Worm (Caenorhabditis elegans) whole organism, L1 larva: ENCODE results near the gene C34F11.2.

ENCODE experiments used
- C04F5.9 ChIP-seq: sonication (generic microtip); optimal IDR thresholded peaks from 2 replicates; lab custom pipeline; 2016; ENCODE audit warnings: missing genetic modification characterization, missing compliant biosample characterization
- C16A3.4 ChIP-seq: fragments of 150-350 bp; optimal IDR thresholded peaks from 2 replicates; lab custom pipeline; 2014; ENCODE audit warnings: missing biosample characterization, missing genetic modification characterization
- C34B4.2 ChIP-seq: sonication (generic microtip); optimal IDR thresholded peaks from 2 replicates; lab custom pipeline; 2017; ENCODE audit warnings: mild to moderate bottlenecking, missing genetic modification characterization, missing compliant biosample characterization
- Y116A8C.19 ChIP-seq: sonication (generic microtip); optimal IDR thresholded peaks from 2 replicates; lab custom pipeline; 2016; ENCODE audit warnings: missing compliant biosample characterization, missing genetic modification characterization, borderline replicate concordance
- aly-2 ChIP-seq: fragments of 150-350 bp; optimal IDR thresholded peaks from 2 replicates; lab custom pipeline; 2014; ENCODE audit warnings: missing biosample characterization, missing genetic modification characterization
- ama-1 ChIP-seq: fragments of 150-350 bp; optimal IDR thresholded peaks from 2 replicates; lab custom pipeline; 2014
- ceh-63 ChIP-seq: fragments of 200-800 bp; sonication (Bioruptor generic); optimal IDR thresholded peaks from 2 replicates; lab custom pipeline; 2018; ENCODE audit warnings: mild to moderate bottlenecking, missing genetic modification characterization, missing compliant biosample characterization
- ceh-8 ChIP-seq: fragments of 200-800 bp; sonication (Bioruptor generic); optimal IDR thresholded peaks from 2 replicates; lab custom pipeline; 2018; ENCODE audit warnings: mild to moderate bottlenecking, missing genetic modification characterization, moderate library complexity, missing compliant biosample characterization
- ceh-82 ChIP-seq, 3 experiments: fragments of 150-350 bp in 1 of 3; sonication (generic microtip) in 2 of 3; optimal IDR thresholded peaks; 2 replicates each; lab custom pipeline; 2014 to 2017; ENCODE audit warnings: missing biosample characterization in 3 of 3, missing genetic modification characterization in 3 of 3
- ceh-90 ChIP-seq: sonication (generic microtip); optimal IDR thresholded peaks from 2 replicates; lab custom pipeline; 2016; ENCODE audit warnings: missing genetic modification characterization, missing compliant biosample characterization
- ces-1 ChIP-seq: fragments of 150-350 bp; optimal IDR thresholded peaks from 2 replicates; lab custom pipeline; 2014; ENCODE audit warnings: missing biosample characterization, missing genetic modification reagents, missing genetic modification characterization
- dpl-1 ChIP-seq, 3 experiments: fragments of 150-350 bp in 2 of 3; sonication (generic microtip) in 1 of 3; optimal IDR thresholded peaks; 2 replicates each; lab custom pipeline; 2014 to 2017; ENCODE audit warnings: missing biosample characterization in 3 of 3, missing genetic modification characterization in 3 of 3, missing genetic modification reagents in 3 of 3
- dsc-1 ChIP-seq: sonication (generic microtip); optimal IDR thresholded peaks from 2 replicates; lab custom pipeline; 2016; ENCODE audit warnings: mild to moderate bottlenecking, missing genetic modification characterization, missing compliant biosample characterization
- elt-3 ChIP-seq, 6 experiments: fragments of 150-350 bp in 1 of 6; sonication (generic microtip); optimal IDR thresholded peaks; 2 replicates each; lab custom pipeline; 2017 to 2018; ENCODE audit warnings: missing biosample characterization in 6 of 6, missing genetic modification characterization in 6 of 6, inconsistent platforms in 1 of 6
- fkh-10 ChIP-seq: sonication (generic microtip); optimal IDR thresholded peaks from 2 replicates; lab custom pipeline; 2017; ENCODE audit warnings: missing biosample characterization, missing genetic modification reagents, missing genetic modification characterization
- hlh-17 ChIP-seq: fragments of 200-800 bp; sonication (Bioruptor generic); optimal IDR thresholded peaks from 2 replicates; lab custom pipeline; 2018; ENCODE audit warnings: missing genetic modification characterization, mild to moderate bottlenecking, missing compliant biosample characterization, moderate library complexity, borderline replicate concordance
- hlh-4 ChIP-seq: sonication (generic microtip); optimal IDR thresholded peaks from 2 replicates; lab custom pipeline; 2016; ENCODE audit warnings: mild to moderate bottlenecking, missing genetic modification characterization, missing compliant biosample characterization
- irx-1 ChIP-seq: sonication (generic microtip); optimal IDR thresholded peaks from 2 replicates; lab custom pipeline; 2016; ENCODE audit warnings: missing genetic modification characterization, missing compliant biosample characterization
- isw-1 ChIP-seq: fragments of 200-800 bp; sonication (Bioruptor generic); IDR thresholded peaks from 2 replicates; pipeline ENCODE4 v1.3.6; 2022; ENCODE audit warnings: missing genetic modification characterization, missing compliant biosample characterization
- lin-13 ChIP-seq: fragments of 150-350 bp; optimal IDR thresholded peaks from 2 replicates; lab custom pipeline; 2014; ENCODE audit warnings: missing biosample characterization, missing genetic modification reagents, missing genetic modification characterization
- lin-39 ChIP-seq: fragments of 150-350 bp; optimal IDR thresholded peaks from 2 replicates; lab custom pipeline; 2014; ENCODE audit warnings: missing biosample characterization, missing genetic modification reagents, missing genetic modification characterization
- lir-3 ChIP-seq: sonication (generic microtip); optimal IDR thresholded peaks from 2 replicates; lab custom pipeline; 2016; ENCODE audit warnings: mild to moderate bottlenecking, missing genetic modification characterization, moderate library complexity, missing compliant biosample characterization; ENCODE audit not compliant: poor library complexity
- lsy-2 ChIP-seq, 2 experiments: fragments of 150-350 bp; optimal IDR thresholded peaks; 2 replicates each; lab custom pipeline; 2014; ENCODE audit warnings: missing biosample characterization in 2 of 2, missing genetic modification characterization in 2 of 2
- mab-9 ChIP-seq: fragments of 200-800 bp; sonication (Bioruptor generic); IDR thresholded peaks from 2 replicates; pipeline ENCODE4 v1.3.6; 2022; ENCODE audit warnings: missing genetic modification reagents, missing genetic modification characterization, missing compliant biosample characterization
- mdl-1 ChIP-seq, 2 experiments: fragments of 150-350 bp; optimal IDR thresholded peaks; 2 replicates each; lab custom pipeline; 2014 to 2017; ENCODE audit warnings: missing biosample characterization in 2 of 2, missing genetic modification characterization in 2 of 2, inconsistent platforms in 1 of 2
- mep-1 ChIP-seq: fragments of 150-350 bp; optimal IDR thresholded peaks from 2 replicates; lab custom pipeline; 2014; ENCODE audit warnings: missing biosample characterization, missing genetic modification characterization
- nhr-71 ChIP-seq: sonication (generic microtip); optimal IDR thresholded peaks from 2 replicates; lab custom pipeline; 2016; ENCODE audit warnings: mild to moderate bottlenecking, missing genetic modification characterization, moderate library complexity, missing compliant biosample characterization
- nhr-76 ChIP-seq: sonication (generic microtip); optimal IDR thresholded peaks from 2 replicates; lab custom pipeline; 2017; ENCODE audit warnings: missing biosample characterization, missing genetic modification characterization
- nhr-84 ChIP-seq: sonication (generic microtip); optimal IDR thresholded peaks from 2 replicates; lab custom pipeline; 2017; ENCODE audit warnings: missing biosample characterization, missing genetic modification characterization
- nhr-85 ChIP-seq: sonication (generic microtip); peaks from one replicate; lab custom pipeline; 2016; ENCODE audit warnings: missing genetic modification characterization, inconsistent platforms, missing compliant biosample characterization
- nhr-90 ChIP-seq: sonication (generic microtip); optimal IDR thresholded peaks from 2 replicates; lab custom pipeline; 2016; ENCODE audit warnings: mild to moderate bottlenecking, missing genetic modification characterization, missing compliant biosample characterization; ENCODE audit not compliant: poor library complexity
- pax-3 ChIP-seq: fragments of 200-800 bp; sonication (Bioruptor generic); optimal IDR thresholded peaks from 2 replicates; lab custom pipeline; 2018; ENCODE audit warnings: mild to moderate bottlenecking, missing genetic modification characterization, moderate library complexity, missing compliant biosample characterization
- pqm-1 ChIP-seq: sonication (generic microtip); optimal IDR thresholded peaks from 3 replicates; lab custom pipeline; 2017; ENCODE audit warnings: missing biosample characterization, missing genetic modification characterization
- skn-1 ChIP-seq: fragments of 150-350 bp; optimal IDR thresholded peaks from 2 replicates; lab custom pipeline; 2014; ENCODE audit warnings: missing biosample characterization, missing genetic modification characterization
- snu-23 ChIP-seq: sonication (generic microtip); optimal IDR thresholded peaks from 2 replicates; lab custom pipeline; 2016; ENCODE audit warnings: missing genetic modification characterization, missing compliant biosample characterization
- sup-37 ChIP-seq: fragments of 200-800 bp; sonication (Bioruptor generic); optimal IDR thresholded peaks from 2 replicates; lab custom pipeline; 2018; ENCODE audit warnings: mild to moderate bottlenecking, missing genetic modification characterization, missing compliant biosample characterization
- swsn-7 ChIP-seq: sonication (generic microtip); optimal IDR thresholded peaks from 2 replicates; lab custom pipeline; 2016; ENCODE audit warnings: missing genetic modification characterization, missing compliant biosample characterization
- tbx-2 ChIP-seq: sonication (generic microtip); optimal IDR thresholded peaks from 2 replicates; lab custom pipeline; 2016; ENCODE audit warnings: missing genetic modification characterization, missing compliant biosample characterization
- unc-30 ChIP-seq: sonication (generic microtip); optimal IDR thresholded peaks from 2 replicates; lab custom pipeline; 2017; ENCODE audit warnings: missing biosample characterization, missing genetic modification characterization
- xbp-1 ChIP-seq: sonication (generic microtip); optimal IDR thresholded peaks from 2 replicates; lab custom pipeline; 2016; ENCODE audit warnings: missing genetic modification characterization, missing compliant biosample characterization
- ztf-11 ChIP-seq, 2 experiments: sonication (generic microtip); optimal IDR thresholded peaks; 2 replicates each; lab custom pipeline; 2016 to 2017; ENCODE audit warnings: missing genetic modification characterization in 2 of 2, missing biosample characterization in 1 of 2, missing compliant biosample characterization in 1 of 2

The C34F11.2 gene

DNA sequence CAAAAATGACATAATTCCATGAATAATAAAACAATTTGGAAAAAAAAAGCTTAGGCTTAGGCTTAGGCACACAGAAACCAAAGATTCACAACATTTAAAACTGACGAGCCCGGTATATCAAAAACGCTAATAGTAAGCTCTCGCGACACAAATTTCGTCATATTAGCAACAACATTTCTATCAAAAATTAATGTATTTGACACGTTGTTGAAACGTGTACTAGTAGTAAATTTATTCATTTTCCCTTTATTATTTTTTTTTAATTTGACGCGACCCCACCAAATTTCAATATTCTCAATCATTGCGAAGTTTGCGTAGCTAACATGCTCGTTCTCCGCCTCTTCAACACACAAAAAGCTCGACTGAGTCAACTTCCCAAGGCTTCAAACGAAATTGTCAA is at the start of gene C34F11.2:
TSS of gene C34F11.2 (plus strand) at position 301 of the 400 bp plus-strand sequence.
- no peak for TF ChIP-seq nhr-71 (tag; lab: Kevin White, UChicago)
- TF ChIP-seq dpl-1 (GFP tag; optimal IDR thresholded peaks at IDR 0.05; lab: Kevin White, UChicago) = no peak
- TF ChIP-seq mep-1 = no peak
- TF ChIP-seq ces-1 (GFP tag; lab: Kevin White, UChicago) = no peak
- TF ChIP-seq nhr-76 = no peak
- no peak for TF ChIP-seq irx-1 (tag; lab: Kevin White, UChicago)
- no peak for TF ChIP-seq nhr-84 (tag; lab: Kevin White, UChicago)
- no peak for TF ChIP-seq aly-2 (tag; lab: Kevin White, UChicago)
- TF ChIP-seq swsn-7 (tag; lab: Kevin White, UChicago) = no peak
- TF ChIP-seq snu-23 = no peak
- TF ChIP-seq pqm-1 (tag; lab: Kevin White, UChicago) = no peak
- TF ChIP-seq, all 84 proteins: peak for 0

DNA sequence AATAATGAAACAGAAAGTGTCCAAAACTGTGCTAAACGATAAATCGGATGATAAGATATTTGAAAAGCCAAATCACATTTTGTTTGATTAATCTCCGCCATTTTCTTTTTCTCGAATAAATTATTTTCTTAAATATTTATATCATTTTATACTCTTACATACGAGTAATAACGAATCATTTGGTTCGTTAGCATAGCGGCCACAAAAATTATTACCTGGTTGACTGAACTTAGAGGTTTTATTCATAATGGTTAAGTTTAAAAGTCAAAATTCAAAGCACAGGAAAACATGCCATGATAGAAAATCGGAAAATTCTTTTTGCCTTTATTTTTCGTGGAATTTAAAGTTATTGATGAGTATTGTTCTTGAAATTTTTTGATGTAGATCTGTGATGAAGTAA is 48.8 kb upstream of the C34F11.2 start, which contains the start of gene srb-5:
TSS of gene srb-5 (minus strand) at position 101 of the 400 bp plus-strand sequence.
- TF ChIP-seq isw-1 (no peak), dsc-1 (tag; lab: Kevin White, UChicago) (no peak), fkh-10 (GFP tag; lab: Kevin White, UChicago) (no peak), elt-3 (tag; optimal IDR thresholded peaks at IDR 0.05; lab: Kevin White, UChicago) (no peak), xbp-1 (no peak), ceh-8 (no peak), nhr-85 (tag; lab: Kevin White, UChicago) (no peak), ceh-82 (tag; optimal IDR thresholded peaks at IDR 0.05; lab: Kevin White, UChicago) (no peak), skn-1 (tag; lab: Kevin White, UChicago) (no peak), ztf-11 (tag; optimal IDR thresholded peaks at IDR 0.05; lab: Kevin White, UChicago) (no peak), sup-37 (GFP tag; lab: Kevin White, UChicago) (no peak), ceh-90 (tag; lab: Kevin White, UChicago) (no peak)

DNA sequence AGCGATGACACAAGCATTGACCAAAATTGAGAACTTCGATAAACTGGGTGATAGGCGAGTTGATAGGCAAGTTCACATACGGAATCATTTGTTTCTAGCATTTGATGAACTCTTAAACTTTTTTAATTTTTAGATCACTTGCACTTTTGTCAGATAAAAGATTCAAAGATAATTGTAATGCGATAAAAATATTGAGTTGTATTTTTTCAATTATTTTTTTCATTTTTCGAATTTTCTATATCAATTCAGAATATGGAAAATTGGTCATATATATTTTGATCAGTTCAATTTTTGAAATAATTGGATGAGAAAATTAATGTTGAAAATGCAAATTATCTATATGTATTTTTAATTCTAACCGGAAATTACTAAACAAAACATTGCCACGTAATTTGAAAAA is 45.3 kb upstream of the C34F11.2 start, which contains the start of gene srb-3:
TSS of gene srb-3 (minus strand) at position 101 of the 400 bp plus-strand sequence.
- no peak for TF ChIP-seq lin-13 (GFP tag; lab: Kevin White, UChicago)
- TF ChIP-seq dsc-1 (tag; lab: Kevin White, UChicago) = no peak
- TF ChIP-seq C16A3.4 (tag; lab: Kevin White, UChicago) = no peak
- no peak for TF ChIP-seq ztf-11 (tag; optimal IDR thresholded peaks at IDR 0.05; lab: Kevin White, UChicago)
- TF ChIP-seq mep-1 = no peak

DNA sequence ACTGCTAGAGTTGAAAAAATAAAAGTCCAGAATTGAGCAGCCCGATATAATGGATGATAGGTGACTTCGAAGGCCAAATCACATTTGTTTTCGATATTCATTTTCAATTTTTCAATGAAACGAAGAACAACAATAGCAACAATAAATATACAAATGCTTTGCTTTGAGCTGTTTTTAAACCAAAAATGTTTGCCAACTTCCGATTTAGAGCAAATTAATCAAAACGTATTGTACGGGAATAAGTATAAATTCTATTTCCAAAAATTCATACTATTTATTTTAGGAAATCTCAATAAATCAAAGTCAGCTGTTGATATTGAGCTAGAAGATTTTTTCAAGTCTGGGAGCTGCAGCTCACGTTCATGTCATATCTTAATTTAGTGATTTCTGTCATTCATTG is 41.1 kb upstream of the C34F11.2 start, which contains the start of gene srb-1:
TSS of gene srb-1 (minus strand) at position 101 of the 400 bp plus-strand sequence.
- no peak for TF ChIP-seq hlh-4 (tag; lab: Kevin White, UChicago)
- no peak for TF ChIP-seq lsy-2 (tag; optimal IDR thresholded peaks at IDR 0.05; lab: Kevin White, UChicago)
- TF ChIP-seq mdl-1 (tag; optimal IDR thresholded peaks at IDR 0.05; lab: Kevin White, UChicago) = no peak

DNA sequence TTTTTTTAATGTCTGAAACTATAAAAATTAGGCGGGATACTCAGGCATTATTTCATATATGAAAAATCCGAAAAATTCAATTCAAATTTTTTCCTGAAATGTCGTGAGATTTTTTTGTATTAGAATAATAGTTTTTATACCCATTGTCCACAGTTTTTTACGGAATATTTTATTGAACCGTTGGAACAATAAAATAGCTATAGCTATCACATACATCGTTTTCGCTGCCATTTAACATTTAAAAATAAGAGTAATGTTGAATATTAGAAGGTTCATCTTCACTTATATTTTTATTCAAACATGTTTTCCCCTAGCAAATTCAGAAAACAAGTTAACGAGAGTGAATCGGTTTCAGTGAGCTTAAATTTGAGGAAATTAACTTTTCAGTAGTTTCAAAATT is 40.5 kb upstream of the C34F11.2 start, which contains the start of gene C27D6.15:
TSS of gene C27D6.15 (plus strand) at position 301 of the 400 bp plus-strand sequence.
- TF ChIP-seq tbx-2 (tag; lab: Kevin White, UChicago) (no peak), C34B4.2 (tag; lab: Kevin White, UChicago) (no peak), ceh-63 (GFP tag; lab: Kevin White, UChicago) (no peak), ama-1 (lab: Kevin White, UChicago) (no peak), pax-3 (tag; lab: Kevin White, UChicago) (no peak), sup-37 (GFP tag; lab: Kevin White, UChicago) (no peak), hlh-17 (GFP tag; lab: Kevin White, UChicago) (no peak), lin-39 (no peak), nhr-90 (tag; lab: Kevin White, UChicago) (no peak), mab-9 (no peak), lir-3 (no peak), C04F5.9 (tag; lab: Kevin White, UChicago) (no peak), unc-30 (tag; lab: Kevin White, UChicago) (no peak), C16A3.4 (tag; lab: Kevin White, UChicago) (no peak), Y116A8C.19 (tag; lab: Kevin White, UChicago) (no peak)
